Fruit fly (Drosophila melanogaster): ENCODE results near the gene jp.

dm6 chr2L:9576269-9576933, 9.9 kb upstream of the jp start, which contains the start of gene Mtpalpha:
- TF ChIP-seq fru (GFP tag; optimal IDR thresholded peaks at IDR 0.05), result no peak
- peak; percentile 30 for TF ChIP-seq psq (GFP tag; optimal IDR thresholded peaks at IDR 0.05)
- no peak for TF ChIP-seq Hr83 (GFP tag; optimal IDR thresholded peaks at IDR 0.05; ENCODE audit: poor library complexity, severe bottlenecking)
- no peak for TF ChIP-seq Mio (GFP tag; optimal IDR thresholded peaks at IDR 0.05)
- no peak for TF ChIP-seq dmrt93B (GFP tag; optimal IDR thresholded peaks at IDR 0.05)
- peak; percentile 20 for TF ChIP-seq OdsH (GFP tag; optimal IDR thresholded peaks at IDR 0.05)
- no peak for TF ChIP-seq GATAd (GFP tag; optimal IDR thresholded peaks at IDR 0.05)
- TF ChIP-seq Hr78 (GFP tag; optimal IDR thresholded peaks at IDR 0.05), result no peak
- peak; percentile 3 for TF ChIP-seq ey (GFP tag; optimal IDR thresholded peaks at IDR 0.05)
- peak; percentile 33 for TF ChIP-seq br (GFP tag; optimal IDR thresholded peaks at IDR 0.05)

All from whole organism, wandering third instar larva.